Fruit fly (Drosophila melanogaster) Kc167 (cell line): Measurements from ENCODE around the gene CG13003.

Source experiments
- Myc ChIP-seq: fragments of >200 bp; optimal IDR thresholded peaks from 2 replicates; lab custom pipeline; 2017; ENCODE audit warnings: missing external identifiers
- Sin3A ChIP-seq: fragments of >200 bp; optimal IDR thresholded peaks from 2 replicates; lab custom pipeline; 2018; ENCODE audit warnings: missing external identifiers
- h ChIP-seq: fragments of >200 bp; optimal IDR thresholded peaks from 3 replicates; lab custom pipeline; 2018; ENCODE audit warnings: missing external identifiers
- insv ChIP-seq: fragments of >200 bp; optimal IDR thresholded peaks from 3 replicates; lab custom pipeline; 2018; ENCODE audit warnings: missing external identifiers
- psq ChIP-seq: fragments of >200 bp; optimal IDR thresholded peaks from 2 replicates; lab custom pipeline; 2017; ENCODE audit warnings: missing external identifiers
- ttk ChIP-seq: sonication (Bioruptor generic); optimal IDR thresholded peaks from 2 replicates; lab custom pipeline; 2017; ENCODE audit warnings: missing external identifiers

DNA sequence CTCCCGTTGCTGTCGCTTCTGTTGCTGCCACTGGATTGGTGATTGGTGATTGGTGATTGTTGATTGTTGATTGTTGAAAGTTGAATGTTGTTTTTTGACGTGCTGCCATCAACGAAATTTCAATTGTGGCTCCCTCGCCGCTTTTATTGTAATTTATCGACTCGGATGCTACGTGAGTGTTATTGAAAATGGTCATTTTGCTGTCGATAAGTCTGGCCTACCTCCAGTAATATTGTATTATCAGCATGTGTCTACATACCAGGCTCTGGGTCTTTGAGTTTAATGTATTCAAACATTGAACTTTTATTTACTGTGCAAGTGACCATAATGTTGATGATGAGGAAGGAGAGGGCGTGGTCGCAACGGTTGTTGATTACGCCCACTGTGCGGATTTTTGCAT lies 26.1 kb upstream of the CG13003 start:
- no peak for TF ChIP-seq Sin3A
- no peak for TF ChIP-seq Myc
- TF ChIP-seq ttk (lab: Kevin White, UChicago): no peak
- TF ChIP-seq psq (lab: Kevin White, UChicago): no peak
- no peak for TF ChIP-seq h (lab: Kevin White, UChicago)
- no peak for TF ChIP-seq insv (lab: Kevin White, UChicago)
